Fruit fly (Drosophila melanogaster) Kc167 (cell line): Measurements from ENCODE around the gene CG14221.

Experiments used
- Myc ChIP-seq: fragments of >200 bp; optimal IDR thresholded peaks from 2 replicates; lab custom pipeline; 2017; ENCODE audit warnings: missing external identifiers
- Sin3A ChIP-seq: fragments of >200 bp; optimal IDR thresholded peaks from 2 replicates; lab custom pipeline; 2018; ENCODE audit warnings: missing external identifiers
- h ChIP-seq: fragments of >200 bp; optimal IDR thresholded peaks from 3 replicates; lab custom pipeline; 2018; ENCODE audit warnings: missing external identifiers
- insv ChIP-seq: fragments of >200 bp; optimal IDR thresholded peaks from 3 replicates; lab custom pipeline; 2018; ENCODE audit warnings: missing external identifiers
- psq ChIP-seq: fragments of >200 bp; optimal IDR thresholded peaks from 2 replicates; lab custom pipeline; 2017; ENCODE audit warnings: missing external identifiers
- ttk ChIP-seq: sonication (Bioruptor generic); optimal IDR thresholded peaks from 2 replicates; lab custom pipeline; 2017; ENCODE audit warnings: missing external identifiers

CG14221 gene

dm6 chrX:19577940-19578632 lies 43.0 kb downstream of the CG14221 start:
- no peak for TF ChIP-seq insv
- TF ChIP-seq ttk (lab: Kevin White, UChicago): peak; percentile 6

DNA sequence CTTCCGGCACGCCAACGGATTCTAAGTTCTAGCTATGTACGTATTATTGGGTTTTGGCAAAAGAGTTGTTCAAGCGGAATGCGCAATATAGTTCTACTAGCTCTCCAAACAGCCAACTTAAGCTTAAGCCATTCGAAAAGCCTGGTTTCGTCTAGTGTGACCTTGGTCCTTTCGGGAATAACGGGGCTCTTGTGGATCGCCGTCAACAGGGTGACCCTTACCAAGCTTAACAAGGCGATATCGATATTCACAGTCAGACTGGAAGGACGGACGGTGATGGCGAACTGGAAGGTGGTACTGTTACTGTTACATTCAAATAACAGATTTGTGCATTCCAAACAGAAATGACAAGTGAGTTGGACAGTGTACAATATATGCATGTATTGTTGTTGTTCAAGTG lies 47.4 kb downstream of the CG14221 start:
- TF ChIP-seq ttk (lab: Kevin White, UChicago) (no peak), psq (no peak), h (lab: Kevin White, UChicago) (no peak), Sin3A (lab: Kevin White, UChicago) (no peak), Myc (no peak), insv (no peak)
